Worm (Caenorhabditis elegans) whole organism, midembryonic: ENCODE measurements around the gene znf-706.

Experiments
- T22C8.4 ChIP-seq: fragments of 200-800 bp; sonication (Bioruptor generic); IDR thresholded peaks from 2 replicates; pipeline ENCODE4 v1.3.6; 2022; ENCODE audit warnings: missing genetic modification characterization, missing compliant biosample characterization
- cog-1 ChIP-seq: sonication (generic microtip); optimal IDR thresholded peaks from 2 replicates; lab custom pipeline; 2016; ENCODE audit warnings: missing genetic modification characterization, missing compliant biosample characterization
- flt-1 ChIP-seq: fragments of 200-800 bp; sonication (Bioruptor generic); IDR thresholded peaks from 2 replicates; pipeline ENCODE4 v1.3.6; 2022; ENCODE audit warnings: missing genetic modification characterization, missing compliant biosample characterization
- klf-2 ChIP-seq: fragments of 200-800 bp; sonication (Bioruptor generic); conservative IDR thresholded peaks from 2 replicates; pipeline ENCODE4 v1.3.6; 2022; ENCODE audit warnings: missing genetic modification reagents, missing genetic modification characterization, missing compliant biosample characterization
- med-1 ChIP-seq: sonication (generic microtip); optimal IDR thresholded peaks from 2 replicates; lab custom pipeline; 2017; ENCODE audit warnings: missing genetic modification characterization, mild to moderate bottlenecking, missing compliant biosample characterization, antibody characterized with exemption, missing genetic modification reagents; ENCODE audit not compliant: insufficient read depth
- ref-1 ChIP-seq: fragments of 200-800 bp; sonication (Bioruptor generic); conservative IDR thresholded peaks from 2 replicates; pipeline ENCODE4 v1.3.6; 2022; ENCODE audit warnings: missing genetic modification reagents, missing genetic modification characterization, missing compliant biosample characterization
- tab-1 ChIP-seq: fragments of 200-800 bp; sonication (Bioruptor generic); IDR thresholded peaks from 2 replicates; pipeline ENCODE4 v1.3.6; 2022; ENCODE audit warnings: missing genetic modification characterization, missing compliant biosample characterization
- ztf-23 ChIP-seq: fragments of 200-800 bp; sonication (Bioruptor generic); IDR thresholded peaks from 2 replicates; pipeline ENCODE4 v1.3.6; 2022; ENCODE audit warnings: missing genetic modification reagents, missing genetic modification characterization, missing compliant biosample characterization
- ztf-29 ChIP-seq: fragments of 200-800 bp; sonication (Bioruptor generic); IDR thresholded peaks from 2 replicates; pipeline ENCODE4 v1.3.6; 2022; ENCODE audit warnings: missing genetic modification reagents, missing genetic modification characterization, missing compliant biosample characterization

znf-706 gene

DNA sequence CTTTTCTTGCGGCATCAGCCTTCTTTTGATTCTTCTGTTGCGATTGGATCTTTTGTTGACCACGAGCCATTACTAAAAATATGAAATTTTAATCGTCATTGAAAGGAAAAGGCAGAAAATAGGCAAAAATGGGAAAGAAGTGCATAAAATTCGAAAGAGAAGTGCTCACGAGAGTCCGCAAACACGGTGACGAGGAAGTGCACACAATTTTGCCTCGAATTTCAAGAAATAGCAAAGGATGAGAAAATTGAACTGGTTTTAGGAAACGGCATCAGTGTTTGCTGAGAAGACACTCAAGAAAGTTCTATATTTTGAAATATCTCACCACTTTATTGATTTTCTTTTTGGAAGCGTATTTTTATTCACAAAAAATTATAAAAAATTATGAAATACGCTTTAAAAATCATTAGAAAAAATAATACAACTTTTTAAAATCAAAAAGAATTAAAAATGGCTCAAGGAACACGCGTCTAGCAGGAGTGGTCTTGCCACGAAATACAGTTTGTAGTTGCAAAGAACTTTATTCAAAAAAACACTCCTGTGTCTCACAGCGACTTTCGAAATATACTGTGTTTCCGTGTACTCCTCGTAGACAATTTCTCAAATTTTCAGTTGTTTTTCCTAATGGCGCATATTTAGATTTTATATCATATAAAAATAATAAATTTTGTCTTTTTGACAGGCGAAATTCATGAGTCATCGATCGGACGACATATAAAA is at the start of gene znf-706, which contains the start of gene cpna-3:
Gene znf-706, minus strand, starts transcription at position 72 of the 720 bp plus-strand sequence.
Gene cpna-3, plus strand, starts transcription at position 683 of the 720 bp plus-strand sequence.
- TF ChIP-seq ztf-29 (no peak), med-1 (GFP tag; lab: Kevin White, UChicago) (no peak), T22C8.4 (no peak), flt-1 (GFP tag; lab: Robert Waterston, UW) (no peak), ref-1 (GFP tag; lab: Robert Waterston, UW) (no peak), ztf-23 (GFP tag; lab: Robert Waterston, UW) (no peak), tab-1 (GFP tag; lab: Robert Waterston, UW) (no peak), cog-1 (tag; lab: Kevin White, UChicago) (no peak)

DNA sequence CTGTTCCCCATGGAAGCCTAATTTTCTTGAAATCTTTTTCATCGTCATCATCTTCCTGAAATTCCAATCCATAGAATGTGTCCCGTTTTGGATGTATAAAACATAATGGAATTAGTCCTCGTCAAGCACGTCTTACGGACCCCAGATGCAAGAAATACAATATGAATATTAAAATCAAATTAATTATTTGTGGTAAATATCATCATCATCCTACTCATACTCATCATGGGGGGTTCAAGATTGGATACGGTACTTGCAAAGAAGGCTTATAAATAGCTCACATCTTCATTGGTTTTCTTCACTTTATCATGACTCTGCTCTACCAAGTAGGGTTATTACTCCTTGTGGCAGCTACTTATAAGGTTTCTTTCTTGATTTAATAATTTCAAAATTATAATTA is 48.4 kb upstream of the znf-706 start, which contains the start of gene flp-1:
Gene flp-1, plus strand, starts transcription at position 301 of the 400 bp plus-strand sequence.
- TF ChIP-seq flt-1 (GFP tag; lab: Robert Waterston, UW) = no peak
- no peak for TF ChIP-seq klf-2 (GFP tag; lab: Robert Waterston, UW)
- no peak for TF ChIP-seq tab-1 (GFP tag; lab: Robert Waterston, UW)
- TF ChIP-seq med-1 (GFP tag; lab: Kevin White, UChicago) = no peak
- no peak for TF ChIP-seq T22C8.4

DNA sequence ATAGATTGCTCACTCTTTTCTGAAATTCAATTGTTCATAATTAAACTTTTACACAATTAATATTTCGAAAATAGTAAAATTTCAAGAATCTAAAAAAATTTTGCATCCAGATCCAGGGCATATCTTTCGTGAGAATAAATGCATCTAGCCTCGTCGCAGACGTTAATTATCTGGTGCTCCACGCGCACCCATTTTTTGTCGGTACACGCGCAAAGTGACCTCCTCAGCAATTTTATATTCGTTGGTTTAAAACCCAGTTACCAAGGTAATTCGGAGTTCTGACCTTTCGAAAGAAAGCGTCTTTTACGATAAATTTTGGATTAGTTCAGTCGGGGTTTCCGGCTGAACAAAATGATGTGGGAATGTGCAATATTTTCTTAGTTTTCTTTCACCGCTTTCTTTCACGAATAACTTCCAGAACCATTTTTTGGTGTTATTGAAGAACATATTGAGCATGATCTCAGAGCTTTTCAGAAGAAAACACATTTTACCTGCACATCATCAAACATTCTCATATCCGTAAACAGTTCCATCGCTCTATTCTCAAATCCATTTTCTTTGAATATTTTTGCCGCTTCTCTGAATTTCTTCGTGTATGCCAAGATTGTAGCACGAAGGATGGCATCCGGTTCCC is 44.3 kb upstream of the znf-706 start:
- no peak for TF ChIP-seq ref-1 (GFP tag; lab: Robert Waterston, UW)

DNA sequence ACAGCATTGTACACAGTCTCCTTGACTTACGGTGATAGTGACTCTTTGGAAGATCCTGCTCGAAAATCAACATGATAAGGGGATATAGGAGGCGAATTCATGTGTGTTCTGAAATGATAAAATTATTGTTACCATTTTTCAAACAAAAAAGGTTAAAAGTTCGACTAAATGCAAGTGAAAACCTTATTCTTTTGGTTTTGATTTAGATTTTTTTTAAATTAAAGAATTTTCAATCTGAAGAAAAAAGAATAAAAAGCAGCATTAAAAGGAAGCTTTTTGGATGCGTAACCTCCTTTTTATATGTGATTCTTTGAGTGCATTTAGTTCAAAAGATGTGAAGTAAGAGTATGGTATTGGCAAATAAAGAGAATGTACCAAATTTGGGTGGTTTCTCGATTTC is 39.3 kb upstream of the znf-706 start, which contains the start of gene delm-1:
Gene delm-1, minus strand, starts transcription at position 101 of the 400 bp plus-strand sequence.
- TF ChIP-seq med-1 (GFP tag; lab: Kevin White, UChicago) (no peak), ztf-29 (no peak), ref-1 (GFP tag; lab: Robert Waterston, UW) (no peak), cog-1 (tag; lab: Kevin White, UChicago) (no peak), tab-1 (GFP tag; lab: Robert Waterston, UW) (no peak), T22C8.4 (no peak), flt-1 (GFP tag; lab: Robert Waterston, UW) (no peak), ztf-23 (GFP tag; lab: Robert Waterston, UW) (no peak), klf-2 (GFP tag; lab: Robert Waterston, UW) (no peak)

DNA sequence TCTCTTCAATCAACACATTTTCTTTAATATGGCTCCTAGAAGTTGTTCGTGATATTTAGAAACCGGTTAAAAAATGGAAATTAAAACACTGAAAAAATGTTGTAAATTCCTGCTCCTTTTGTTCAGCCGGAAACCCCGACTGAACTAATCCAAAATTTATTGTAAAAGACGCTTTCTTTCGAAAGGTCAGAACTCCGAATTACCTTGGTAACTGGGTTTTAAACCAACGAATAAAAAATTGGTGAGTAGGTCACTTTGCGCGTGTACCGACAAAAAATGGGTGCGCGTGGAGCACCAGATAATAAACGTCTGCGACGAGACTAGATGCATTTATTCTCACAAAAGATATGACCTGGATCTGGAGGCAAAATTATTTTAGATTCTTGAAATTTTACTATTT is 34.6 kb upstream of the znf-706 start:
- TF ChIP-seq cog-1 (tag; lab: Kevin White, UChicago) (no peak), ref-1 (GFP tag; lab: Robert Waterston, UW) (no peak)

DNA sequence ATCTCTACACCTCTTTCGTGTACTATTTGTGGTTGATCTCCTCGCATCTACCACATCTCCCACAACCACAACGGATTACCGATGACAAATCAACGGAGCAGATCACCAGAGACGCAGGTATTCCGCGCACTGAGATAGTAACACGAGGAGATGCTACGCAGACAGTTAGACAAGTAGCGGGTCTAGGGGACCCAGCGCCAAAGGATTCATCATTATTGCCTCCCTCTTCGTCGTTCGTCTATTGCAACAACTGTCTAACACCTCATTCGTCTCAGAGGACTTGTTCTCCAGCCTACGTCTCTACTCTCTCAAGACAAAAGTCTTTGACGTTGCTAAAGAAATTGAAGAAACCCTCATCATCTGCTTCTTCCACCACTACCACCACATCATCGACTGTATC is 25.5 kb upstream of the znf-706 start:
- TF ChIP-seq flt-1 (GFP tag; lab: Robert Waterston, UW) (no peak), klf-2 (GFP tag; lab: Robert Waterston, UW) (no peak), ztf-29 (no peak), tab-1 (GFP tag; lab: Robert Waterston, UW) (no peak), ztf-23 (GFP tag; lab: Robert Waterston, UW) (no peak), med-1 (GFP tag; lab: Kevin White, UChicago) (no peak), cog-1 (tag; lab: Kevin White, UChicago) (no peak), T22C8.4 (no peak), ref-1 (GFP tag; lab: Robert Waterston, UW) (no peak)

DNA sequence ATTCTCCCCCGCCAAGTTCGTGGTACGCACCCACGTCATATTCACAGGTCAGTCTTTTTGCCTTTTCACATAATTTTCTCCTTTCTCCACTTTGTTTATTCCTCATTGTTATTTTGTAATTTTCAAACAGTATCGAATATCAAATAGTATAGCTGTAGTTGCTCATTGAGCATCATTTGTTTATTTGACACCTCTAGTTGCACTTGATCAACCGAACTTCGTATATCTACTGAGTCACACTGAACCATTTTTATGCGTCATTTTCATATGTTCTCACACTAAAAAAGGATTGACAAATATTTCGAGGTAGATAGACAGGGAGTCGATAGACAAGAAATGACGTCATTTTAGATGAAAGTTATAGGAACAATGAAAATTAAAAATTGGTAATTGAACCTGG is 24.2 kb upstream of the znf-706 start:
- no peak for TF ChIP-seq klf-2 (GFP tag; lab: Robert Waterston, UW)
- no peak for TF ChIP-seq T22C8.4
- TF ChIP-seq tab-1 (GFP tag; lab: Robert Waterston, UW) = no peak
- TF ChIP-seq ztf-23 (GFP tag; lab: Robert Waterston, UW) = no peak
- TF ChIP-seq flt-1 (GFP tag; lab: Robert Waterston, UW) = no peak
- TF ChIP-seq ref-1 (GFP tag; lab: Robert Waterston, UW) = no peak

DNA sequence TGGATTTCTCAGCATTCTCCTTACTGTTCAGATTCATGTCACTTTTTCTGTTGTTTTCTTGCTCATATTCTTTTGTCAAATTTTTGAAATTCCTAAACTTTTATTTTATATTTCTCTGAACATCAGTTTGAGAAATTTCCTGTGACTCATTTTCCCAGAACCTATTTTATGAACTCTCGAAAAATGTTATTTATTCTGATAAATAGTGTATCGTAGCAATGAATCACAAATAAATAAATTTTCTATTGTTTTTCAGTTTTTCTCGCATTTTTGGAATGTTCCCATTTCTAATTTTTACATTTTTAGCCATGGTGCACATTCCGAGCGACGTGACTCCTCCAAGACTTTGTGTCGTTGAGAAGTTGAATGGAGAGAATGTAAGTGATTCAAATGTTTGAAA is 22.8 kb upstream of the znf-706 start, which contains the start of gene nrfl-1:
Gene nrfl-1, plus strand, starts transcription at position 301 of the 400 bp plus-strand sequence.
- TF ChIP-seq klf-2 (GFP tag; lab: Robert Waterston, UW) (no peak), med-1 (GFP tag; lab: Kevin White, UChicago) (no peak), ztf-23 (GFP tag; lab: Robert Waterston, UW) (no peak), flt-1 (GFP tag; lab: Robert Waterston, UW) (no peak), ztf-29 (no peak), cog-1 (tag; lab: Kevin White, UChicago) (no peak), ref-1 (GFP tag; lab: Robert Waterston, UW) (no peak), tab-1 (GFP tag; lab: Robert Waterston, UW) (no peak), T22C8.4 (no peak)

DNA sequence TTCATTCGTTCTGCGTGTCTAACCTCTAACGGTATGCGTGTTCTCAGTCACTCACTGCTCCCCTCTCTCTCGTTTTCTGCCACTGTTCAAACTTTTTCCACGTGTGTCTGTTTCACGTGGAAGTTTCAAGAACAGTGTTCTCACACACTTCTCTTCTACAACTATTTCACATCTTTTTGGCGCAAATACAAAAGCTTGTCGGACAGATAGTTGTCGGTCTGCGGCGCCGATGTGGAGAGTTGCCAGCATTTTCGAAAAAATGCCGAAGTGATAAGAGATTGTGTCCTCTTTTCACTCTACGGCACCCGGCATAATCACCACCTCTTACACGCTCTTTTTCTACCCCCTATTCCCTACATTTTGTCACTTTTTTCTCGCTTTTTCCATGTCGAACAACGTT is 22.3 kb upstream of the znf-706 start:
- TF ChIP-seq cog-1 (tag; lab: Kevin White, UChicago) (no peak), T22C8.4 (no peak), flt-1 (GFP tag; lab: Robert Waterston, UW) (no peak), ztf-29 (no peak), ref-1 (GFP tag; lab: Robert Waterston, UW) (no peak), tab-1 (GFP tag; lab: Robert Waterston, UW) (no peak)

DNA sequence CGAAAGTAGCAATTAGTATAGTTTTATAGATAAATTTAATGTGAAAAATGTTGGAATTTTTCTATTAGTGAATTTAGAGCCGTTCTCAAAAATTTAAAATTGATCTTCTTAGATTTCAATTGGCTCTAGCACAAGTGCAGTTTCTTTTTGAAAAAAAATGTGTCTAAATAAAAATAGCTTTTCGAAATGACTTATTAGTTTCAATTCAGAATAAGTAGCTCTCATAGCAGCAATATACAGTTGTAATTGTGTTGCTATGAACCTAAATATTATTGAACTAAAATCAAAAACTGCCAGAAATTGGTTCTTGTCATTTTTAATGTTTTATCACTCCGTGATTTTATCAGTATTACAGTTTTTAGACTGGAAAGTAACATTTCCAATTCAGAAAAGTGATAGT is 21.7 kb upstream of the znf-706 start:
- no peak for TF ChIP-seq ref-1 (GFP tag; lab: Robert Waterston, UW)
- no peak for TF ChIP-seq ztf-23 (GFP tag; lab: Robert Waterston, UW)
- TF ChIP-seq cog-1 (tag; lab: Kevin White, UChicago) = no peak
- TF ChIP-seq T22C8.4 = no peak
- TF ChIP-seq tab-1 (GFP tag; lab: Robert Waterston, UW) = no peak
- no peak for TF ChIP-seq flt-1 (GFP tag; lab: Robert Waterston, UW)
- no peak for TF ChIP-seq klf-2 (GFP tag; lab: Robert Waterston, UW)
- no peak for TF ChIP-seq med-1 (GFP tag; lab: Kevin White, UChicago)
